Worm (Caenorhabditis elegans) whole organism, L4 larva: ENCODE results near the gene F32D8.4.

Experiments
- F37D6.2 ChIP-seq: sonication (generic microtip); optimal IDR thresholded peaks from 2 replicates; lab custom pipeline; 2016; ENCODE audit warnings: mild to moderate bottlenecking, missing genetic modification characterization, missing compliant biosample characterization
- T26A8.4 ChIP-seq: fragments of 200-800 bp; sonication (Bioruptor generic); IDR thresholded peaks from 2 replicates; pipeline ENCODE4 v1.3.6; 2022; ENCODE audit warnings: missing genetic modification characterization, missing compliant biosample characterization
- Y75B8A.6 ChIP-seq: fragments of 200-800 bp; sonication (Bioruptor generic); IDR thresholded peaks from 2 replicates; pipeline ENCODE4 v1.3.6; 2022; ENCODE audit warnings: missing genetic modification reagents, missing genetic modification characterization, missing compliant biosample characterization
- ZK546.5 ChIP-seq, 2 experiments: sonication (generic microtip); optimal IDR thresholded peaks; 2 replicates each; lab custom pipeline; 2017; ENCODE audit warnings: missing biosample characterization in 2 of 2, missing genetic modification characterization in 2 of 2
- aha-1 ChIP-seq: fragments of 150-350 bp; peaks from one replicate; lab custom pipeline; 2014; ENCODE audit warnings: missing biosample characterization, missing genetic modification characterization
- aly-2 ChIP-seq: sonication (generic microtip); optimal IDR thresholded peaks from 2 replicates; lab custom pipeline; 2018; ENCODE audit warnings: missing biosample characterization, missing genetic modification characterization
- ceh-20 ChIP-seq: fragments of 200-800 bp; sonication (Bioruptor generic); IDR thresholded peaks from 2 replicates; pipeline ENCODE4 v1.3.6; 2022; ENCODE audit warnings: missing genetic modification reagents, missing genetic modification characterization, missing compliant biosample characterization
- ceh-28 ChIP-seq: fragments of 150-350 bp; optimal IDR thresholded peaks from 2 replicates; lab custom pipeline; 2014; ENCODE audit warnings: missing biosample characterization, missing genetic modification reagents, missing genetic modification characterization
- ceh-62 ChIP-seq: sonication (generic microtip); optimal IDR thresholded peaks from 2 replicates; lab custom pipeline; 2017; ENCODE audit warnings: missing biosample characterization, missing genetic modification characterization
- ctbp-1 ChIP-seq: fragments of 200-800 bp; sonication (Bioruptor generic); IDR thresholded peaks from 2 replicates; pipeline ENCODE4 v1.3.6; 2022; ENCODE audit warnings: missing genetic modification reagents, missing genetic modification characterization, missing compliant biosample characterization
- daf-19 ChIP-seq: fragments of 200-800 bp; sonication (Bioruptor generic); conservative IDR thresholded peaks from 2 replicates; pipeline ENCODE4 v1.3.6; 2022; ENCODE audit warnings: missing genetic modification characterization, missing compliant biosample characterization
- daf-8 ChIP-seq: fragments of 200-800 bp; sonication (Bioruptor generic); IDR thresholded peaks from 2 replicates; pipeline ENCODE4 v1.3.6; 2022; ENCODE audit warnings: missing genetic modification characterization, missing compliant biosample characterization
- dmd-8 ChIP-seq: fragments of 200-800 bp; sonication (Bioruptor generic); IDR thresholded peaks from 2 replicates; pipeline ENCODE4 v1.3.6; 2022; ENCODE audit warnings: missing genetic modification characterization, missing compliant biosample characterization
- dpl-1 ChIP-seq: fragments of 150-350 bp; optimal IDR thresholded peaks from 2 replicates; lab custom pipeline; 2014; ENCODE audit warnings: missing biosample characterization, missing genetic modification reagents, missing genetic modification characterization
- duxl-1 ChIP-seq: sonication (generic microtip); optimal IDR thresholded peaks from 2 replicates; lab custom pipeline; 2016; ENCODE audit warnings: mild to moderate bottlenecking, missing genetic modification characterization, moderate library complexity, missing compliant biosample characterization; ENCODE audit not compliant: poor library complexity
- egl-43 ChIP-seq: fragments of 200-800 bp; sonication (Bioruptor generic); IDR thresholded peaks from 2 replicates; pipeline ENCODE4 v1.3.6; 2022; ENCODE audit warnings: missing genetic modification reagents, missing genetic modification characterization, missing compliant biosample characterization
- fos-1 ChIP-seq: fragments of 150-350 bp; optimal IDR thresholded peaks from 2 replicates; lab custom pipeline; 2014; ENCODE audit warnings: missing biosample characterization, missing genetic modification characterization
- gei-8 ChIP-seq: fragments of 200-800 bp; sonication (Bioruptor generic); optimal IDR thresholded peaks from 2 replicates; lab custom pipeline; 2018; ENCODE audit warnings: mild to moderate bottlenecking, missing genetic modification characterization, missing compliant biosample characterization
- hif-1 ChIP-seq, 2 experiments: sonication (generic microtip); optimal IDR thresholded peaks; 2 replicates each; lab custom pipeline; 2016 to 2017; ENCODE audit warnings: missing compliant biosample characterization in 2 of 2, missing genetic modification characterization in 2 of 2, missing genetic modification reagents in 2 of 2, missing genotype in 2 of 2, mild to moderate bottlenecking in 1 of 2
- hlh-11 ChIP-seq: fragments of 200-800 bp; sonication (Bioruptor generic); optimal IDR thresholded peaks from 2 replicates; lab custom pipeline; 2018; ENCODE audit warnings: mild to moderate bottlenecking, missing genetic modification characterization, missing compliant biosample characterization
- hlh-30 ChIP-seq: sonication (generic microtip); optimal IDR thresholded peaks from 2 replicates; lab custom pipeline; 2017; ENCODE audit warnings: antibody characterized with exemption, mild to moderate bottlenecking, missing genetic modification characterization, missing compliant biosample characterization; ENCODE audit not compliant: insufficient read depth
- jun-1 ChIP-seq: fragments of 150-350 bp; optimal IDR thresholded peaks from 2 replicates; lab custom pipeline; 2014; ENCODE audit warnings: missing biosample characterization, missing genetic modification reagents, missing genetic modification characterization
- lim-7 ChIP-seq: fragments of 200-800 bp; sonication (Bioruptor generic); IDR thresholded peaks from 2 replicates; pipeline ENCODE4 v1.3.6; 2022; ENCODE audit warnings: missing genetic modification characterization, missing compliant biosample characterization
- lin-15B ChIP-seq: fragments of 150-350 bp; sonication (generic microtip); optimal IDR thresholded peaks from 3 replicates; lab custom pipeline; 2014; ENCODE audit warnings: missing biosample characterization, missing genetic modification characterization
- lin-29 ChIP-seq: fragments of 200-800 bp; sonication (Bioruptor generic); IDR thresholded peaks from 2 replicates; pipeline ENCODE4 v1.3.6; 2022; ENCODE audit warnings: missing genetic modification reagents, missing genetic modification characterization, missing compliant biosample characterization
- lin-38 ChIP-seq: fragments of 200-800 bp; sonication (Bioruptor generic); IDR thresholded peaks from 2 replicates; pipeline ENCODE4 v1.3.6; 2022; ENCODE audit warnings: missing genetic modification reagents, missing genetic modification characterization, missing compliant biosample characterization
- lsy-2 ChIP-seq, 2 experiments: fragments of 150-350 bp in 1 of 2; sonication (generic microtip) in 1 of 2; optimal IDR thresholded peaks; 2 replicates each; lab custom pipeline; 2014 to 2017; ENCODE audit warnings: missing biosample characterization in 2 of 2, missing genetic modification characterization in 2 of 2
- mes-2 ChIP-seq: sonication (generic microtip); optimal IDR thresholded peaks from 2 replicates; lab custom pipeline; 2016; ENCODE audit warnings: missing genotype, mild to moderate bottlenecking, missing genetic modification characterization, missing compliant biosample characterization; ENCODE audit not compliant: poor library complexity, severe bottlenecking
- mxl-3 ChIP-seq: fragments of 200-800 bp; sonication (Bioruptor generic); optimal IDR thresholded peaks from 2 replicates; lab custom pipeline; 2018; ENCODE audit warnings: mild to moderate bottlenecking, missing genetic modification characterization, missing compliant biosample characterization
- nhr-102 ChIP-seq: sonication (generic microtip); optimal IDR thresholded peaks from 2 replicates; lab custom pipeline; 2016; ENCODE audit warnings: mild to moderate bottlenecking, missing genetic modification characterization, moderate library complexity, missing compliant biosample characterization
- nhr-237 ChIP-seq: sonication (generic microtip); optimal IDR thresholded peaks from 2 replicates; lab custom pipeline; 2017; ENCODE audit warnings: missing biosample characterization, missing genetic modification characterization
- nhr-25 ChIP-seq: sonication (generic microtip); optimal IDR thresholded peaks from 2 replicates; lab custom pipeline; 2017; ENCODE audit warnings: missing genetic modification characterization, mild to moderate bottlenecking, missing compliant biosample characterization, antibody characterized with exemption, moderate library complexity, borderline replicate concordance; ENCODE audit not compliant: insufficient read depth
- nhr-48 ChIP-seq: sonication (generic microtip); optimal IDR thresholded peaks from 2 replicates; lab custom pipeline; 2016; ENCODE audit warnings: mild to moderate bottlenecking, missing genetic modification characterization, missing compliant biosample characterization
- nhr-6 ChIP-seq: fragments of 150-350 bp; optimal IDR thresholded peaks from 2 replicates; lab custom pipeline; 2014; ENCODE audit warnings: missing biosample characterization, missing genetic modification characterization
- nhr-76 ChIP-seq: fragments of 150-350 bp; optimal IDR thresholded peaks from 2 replicates; lab custom pipeline; 2014; ENCODE audit warnings: missing biosample characterization, missing genetic modification characterization
- nhr-77 ChIP-seq: fragments of 150-350 bp; optimal IDR thresholded peaks from 2 replicates; lab custom pipeline; 2014; ENCODE audit warnings: missing biosample characterization, missing genetic modification characterization
- pha-4 ChIP-seq, 2 experiments: fragments of 150-350 bp in 1 of 2; fragments of 200-800 bp in 1 of 2; sonication (Bioruptor generic) in 1 of 2; IDR thresholded peaks in 1 of 2; optimal IDR thresholded peaks in 1 of 2; 2 replicates each; pipeline versions ENCODE4 v1.3.6 to Lab custom; 2014 to 2022; ENCODE audit warnings: missing genetic modification characterization in 2 of 2, missing genetic modification reagents in 2 of 2, missing biosample characterization in 1 of 2, missing compliant biosample characterization in 1 of 2
- php-3 ChIP-seq: fragments of 200-800 bp; sonication (Bioruptor generic); IDR thresholded peaks from 2 replicates; pipeline ENCODE4 v1.3.6; 2022; ENCODE audit warnings: missing genetic modification reagents, missing genetic modification characterization, missing compliant biosample characterization
- rbr-2 ChIP-seq: sonication (generic microtip); optimal IDR thresholded peaks from 2 replicates; lab custom pipeline; 2016; ENCODE audit warnings: missing genotype, missing genetic modification characterization, missing compliant biosample characterization
- saeg-2 ChIP-seq: fragments of 200-800 bp; sonication (Bioruptor generic); IDR thresholded peaks from 2 replicates; pipeline ENCODE4 v1.3.6; 2022; ENCODE audit warnings: missing genetic modification reagents, missing genetic modification characterization, missing compliant biosample characterization
- sdz-12 ChIP-seq: fragments of 200-800 bp; sonication (Bioruptor generic); optimal IDR thresholded peaks from 2 replicates; lab custom pipeline; 2018; ENCODE audit warnings: mild to moderate bottlenecking, missing genetic modification characterization, missing compliant biosample characterization
- skn-1 ChIP-seq: fragments of 150-350 bp; optimal IDR thresholded peaks from 2 replicates; lab custom pipeline; 2014; ENCODE audit warnings: missing biosample characterization, missing genetic modification characterization
- snpc-1.2 ChIP-seq: fragments of 200-800 bp; sonication (Bioruptor generic); IDR thresholded peaks from 2 replicates; pipeline ENCODE4 v1.3.6; 2022; ENCODE audit warnings: missing genetic modification reagents, missing genetic modification characterization, missing compliant biosample characterization
- snpc-4 ChIP-seq: fragments of 150-350 bp; optimal IDR thresholded peaks from 2 replicates; lab custom pipeline; 2014; ENCODE audit warnings: missing biosample characterization, missing genetic modification characterization
- spr-3 ChIP-seq: fragments of 200-800 bp; sonication (Bioruptor generic); optimal IDR thresholded peaks from 2 replicates; lab custom pipeline; 2018; ENCODE audit warnings: mild to moderate bottlenecking, missing genetic modification characterization, missing compliant biosample characterization
- unc-130 ChIP-seq: sonication (generic microtip); optimal IDR thresholded peaks from 2 replicates; lab custom pipeline; 2016; ENCODE audit warnings: missing genetic modification reagents, missing genetic modification characterization, missing compliant biosample characterization
- unc-62 ChIP-seq, 3 experiments: fragments of 150-350 bp in 1 of 3; sonication (generic microtip); optimal IDR thresholded peaks in 2 of 3; peaks in 1 of 3; 1 replicate in 1 of 3; 2 replicates in 2 of 3; lab custom pipeline; 2014 to 2017; ENCODE audit warnings: missing biosample characterization in 3 of 3, missing genetic modification characterization in 3 of 3, missing genetic modification reagents in 3 of 3, missing genotype in 1 of 3
- vab-7 ChIP-seq: fragments of 200-800 bp; sonication (Bioruptor generic); IDR thresholded peaks from 2 replicates; pipeline ENCODE4 v1.3.6; 2022; ENCODE audit warnings: missing genetic modification reagents, missing genetic modification characterization, missing compliant biosample characterization
- zag-1 ChIP-seq: fragments of 150-350 bp; optimal IDR thresholded peaks from 2 replicates; lab custom pipeline; 2014; ENCODE audit warnings: missing biosample characterization, missing genetic modification characterization
- zip-2 ChIP-seq: fragments of 150-350 bp; optimal IDR thresholded peaks from 2 replicates; lab custom pipeline; 2014; ENCODE audit warnings: missing biosample characterization, missing genetic modification characterization
- ztf-11 ChIP-seq: fragments of 150-350 bp; optimal IDR thresholded peaks from 2 replicates; lab custom pipeline; 2014; ENCODE audit warnings: missing biosample characterization, missing genetic modification characterization

F32D8.4 gene

DNA sequence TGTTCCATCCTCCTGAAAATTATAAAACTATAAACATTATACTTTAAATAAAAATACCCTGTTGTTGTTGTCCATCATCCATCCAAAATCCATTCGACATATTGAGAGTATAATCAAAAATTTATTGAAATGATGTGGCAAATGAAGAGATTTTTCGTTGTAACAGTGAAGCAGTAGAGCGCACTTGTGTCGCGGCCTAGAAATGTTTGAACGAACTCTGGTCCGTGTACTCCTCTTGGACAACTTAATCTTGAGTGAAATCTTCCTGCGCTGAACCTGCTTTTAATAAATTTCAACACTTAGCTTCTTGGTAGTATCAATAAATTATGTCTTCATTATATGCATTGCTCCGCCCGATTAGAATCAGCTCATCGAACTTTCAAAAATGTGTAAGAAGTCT is 1.2 kb upstream of the F32D8.4 start, which contains the start of the genes F32D8.14 and F32D8.5:
TSS of gene F32D8.14 (minus strand) at position 188 of the 400 bp plus-strand sequence.
TSS of gene F32D8.5 (plus strand) at position 200 of the 400 bp plus-strand sequence.
- TF ChIP-seq zip-2 (no peak), mxl-3 (GFP tag; lab: Kevin White, UChicago) (peak; percentile 50), hlh-11 (tag; lab: Kevin White, UChicago) (peak; percentile 60), lim-7 (GFP tag; lab: Robert Waterston, UW) (no peak), hlh-30 (tag; lab: Kevin White, UChicago) (peak; percentile 49), mes-2 (tag; lab: Kevin White, UChicago) (peak; percentile 98), ctbp-1 (no peak), duxl-1 (peak; percentile 74), daf-8 (no peak), saeg-2 (GFP tag; lab: Robert Waterston, UW) (no peak), Y75B8A.6 (no peak), fos-1 (no peak), T26A8.4 (GFP tag; lab: Robert Waterston, UW) (peak; percentile 59), nhr-102 (tag; lab: Kevin White, UChicago) (peak; percentile 48), vab-7 (peak; percentile 35; the same call in 1 of the 2 replicates), egl-43 (GFP tag; lab: Robert Waterston, UW) (no peak), rbr-2 (tag; lab: Kevin White, UChicago) (peak; percentile 54), unc-130 (peak; percentile 83), F37D6.2 (peak; percentile 39), lin-38 (GFP tag; lab: Robert Waterston, UW) (peak; percentile 94), nhr-77 (tag; lab: Kevin White, UChicago) (peak; percentile 64), lsy-2 (tag; optimal IDR thresholded peaks at IDR 0.05; lab: Kevin White, UChicago) (peak in 1 of 2 experiments; percentile 90), nhr-76 (tag; lab: Kevin White, UChicago) (no peak), jun-1 (tag; lab: Kevin White, UChicago) (no peak), ceh-28 (tag; lab: Kevin White, UChicago) (no peak), pha-4 (GFP tag; IDR thresholded peaks at IDR 0.05; lab: Robert Waterston, UW) (no peak), pha-4 (tag; optimal IDR thresholded peaks at IDR 0.05; lab: Kevin White, UChicago) (peak; percentile 4), ztf-11 (tag; lab: Kevin White, UChicago) (no peak), php-3 (GFP tag; lab: Robert Waterston, UW) (no peak), nhr-48 (tag; lab: Kevin White, UChicago) (peak; percentile 67), spr-3 (GFP tag; lab: Kevin White, UChicago) (no peak), aha-1 (peak; percentile 89), unc-62 (GFP tag; optimal IDR thresholded peaks at IDR 0.05 in 1 of 2; lab: Kevin White, UChicago) (peak in 1 of 2 experiments; percentile 84), unc-62 (tag; optimal IDR thresholded peaks at IDR 0.05; lab: Kevin White, UChicago) (no peak), skn-1 (tag; lab: Kevin White, UChicago) (no peak), sdz-12 (GFP tag; lab: Kevin White, UChicago) (no peak), ceh-20 (GFP tag; lab: Robert Waterston, UW) (0 out of 2 replicates have a peak, but pooled peaks have one; percentile 12), ceh-62 (no peak), nhr-237 (tag; lab: Kevin White, UChicago) (no peak), lin-29 (GFP tag; lab: Robert Waterston, UW) (no peak), nhr-25 (tag; lab: Kevin White, UChicago) (no peak), nhr-6 (tag; lab: Kevin White, UChicago) (peak; percentile 68), dmd-8 (no peak), hif-1 (tag; optimal IDR thresholded peaks at IDR 0.05; lab: Kevin White, UChicago) (peak in 1 of 2 experiments; percentile 80), aly-2 (tag; lab: Kevin White, UChicago) (no peak), snpc-4 (tag; lab: Kevin White, UChicago) (no peak), dpl-1 (GFP tag; lab: Kevin White, UChicago) (peak; percentile 83), gei-8 (GFP tag; lab: Kevin White, UChicago) (no peak), snpc-1.2 (GFP tag; lab: Robert Waterston, UW) (no peak), daf-19 (GFP tag; lab: Robert Waterston, UW) (no peak), zag-1 (tag; lab: Kevin White, UChicago) (no peak), lin-15B (no peak), ZK546.5 (tag; optimal IDR thresholded peaks at IDR 0.05; lab: Kevin White, UChicago) (peak in 1 of 2 experiments; percentile 71)
